Fruit fly (Drosophila melanogaster): ENCODE measurements around the gene HP1D3csd.

Gene HP1D3csd

dm6 chrX:19189903-19190302 lies at the start of gene HP1D3csd:
TSS of gene HP1D3csd (plus strand) at chrX:19190214.
- TF ChIP-seq CG11762 (GFP tag; optimal IDR thresholded peaks at IDR 0.05; ENCODE audit: insufficient read depth) (no peak), eg (GFP tag; IDR thresholded peaks at IDR 0.05) (peak; percentile 48; the same call in 2 of the 3 replicates), salr (GFP tag; optimal IDR thresholded peaks at IDR 0.05) (no peak), CG6163 (GFP tag; IDR thresholded peaks at IDR 0.05) (peak; percentile 63; the same call in 2 of the 3 replicates), Gug (GFP tag; IDR thresholded peaks at IDR 0.05) (peak; percentile 22; the same call in 1 of the 2 replicates), CG3032 (tag; optimal IDR thresholded peaks at IDR 0.05) (peak; percentile 10), Eip78C (GFP tag) (peak; percentile 74), ss (GFP tag; optimal IDR thresholded peaks at IDR 0.05) (peak in 1 of 2 experiments; percentile 10), CG15336 (GFP tag; IDR thresholded peaks at IDR 0.05) (no peak)

- TF ChIP-seq fd59A (GFP tag; optimal IDR thresholded peaks at IDR 0.05) (peak; percentile 57), esn (GFP tag; optimal IDR thresholded peaks at IDR 0.05) (peak; percentile 38), cyc (GFP tag; optimal IDR thresholded peaks at IDR 0.05) (no peak), Hr38 (GFP tag; optimal IDR thresholded peaks at IDR 0.05) (no peak), CG34406 (GFP tag; optimal IDR thresholded peaks at IDR 0.05) (peak; percentile 62), dac (GFP tag; optimal IDR thresholded peaks at IDR 0.05) (peak; percentile 65), Smox (GFP tag; optimal IDR thresholded peaks at IDR 0.05) (peak; percentile 5), CG9139 (GFP tag; optimal IDR thresholded peaks at IDR 0.05) (no peak), OdsH (GFP tag; optimal IDR thresholded peaks at IDR 0.05) (peak; percentile 66), CG11762 (GFP tag; optimal IDR thresholded peaks at IDR 0.05; ENCODE audit: insufficient read depth) (no peak), CG6163 (GFP tag; IDR thresholded peaks at IDR 0.05) (peak; percentile 40; the same call in 1 of the 3 replicates), CG6276 (GFP tag; optimal IDR thresholded peaks at IDR 0.05) (peak; percentile 62), CG11902 (GFP tag; optimal IDR thresholded peaks at IDR 0.05) (peak; percentile 4), CG6792 (GFP tag; optimal IDR thresholded peaks at IDR 0.05) (peak; percentile 51), Lpt (GFP tag; optimal IDR thresholded peaks at IDR 0.05) (peak; percentile 54), Hr39 (GFP tag; optimal IDR thresholded peaks at IDR 0.05) (peak; percentile 18), topi (GFP tag; optimal IDR thresholded peaks at IDR 0.05) (peak; percentile 40), Hr4 (GFP tag; optimal IDR thresholded peaks at IDR 0.05) (peak; percentile 73), CG7368 (GFP tag; optimal IDR thresholded peaks at IDR 0.05) (peak; percentile 16), svp (GFP tag) (peak; percentile 71), CG6808 (GFP tag; optimal IDR thresholded peaks at IDR 0.05) (peak; percentile 60), salr (GFP tag; optimal IDR thresholded peaks at IDR 0.05) (peak; percentile 24 to 66), Ets21C (GFP tag; optimal IDR thresholded peaks at IDR 0.05) (no peak), fkh (GFP tag; optimal IDR thresholded peaks at IDR 0.05) (no peak), spab (GFP tag; optimal IDR thresholded peaks at IDR 0.05) (peak; percentile 50), CG10669 (GFP tag; optimal IDR thresholded peaks at IDR 0.05) (peak; percentile 58), CG32006 (GFP tag; optimal IDR thresholded peaks at IDR 0.05) (peak; percentile 89), CG11294 (GFP tag; IDR thresholded peaks at IDR 0.05) (no peak), CG1621 (tag; optimal IDR thresholded peaks at IDR 0.05) (peak; percentile 44), acj6 (GFP tag; optimal IDR thresholded peaks at IDR 0.05) (peak; percentile 69), Blimp-1 (GFP tag; optimal IDR thresholded peaks at IDR 0.05) (no peak), CG8319 (GFP tag; optimal IDR thresholded peaks at IDR 0.05) (no peak), CG8119 (GFP tag; IDR thresholded peaks at IDR 0.05) (peak; percentile 75), Eip78C (GFP tag) (peak; percentile 86), CG31627 (GFP tag; optimal IDR thresholded peaks at IDR 0.05) (no peak), Sox14 (GFP tag; optimal IDR thresholded peaks at IDR 0.05) (peak; percentile 51), CG6854 (GFP tag; optimal IDR thresholded peaks at IDR 0.05) (no peak), Ets96B (tag; optimal IDR thresholded peaks at IDR 0.05) (peak; percentile 62), CG3032 (tag; optimal IDR thresholded peaks at IDR 0.05) (peak; percentile 65), fd85E (GFP tag; optimal IDR thresholded peaks at IDR 0.05) (no peak), net (GFP tag; optimal IDR thresholded peaks at IDR 0.05) (peak; percentile 60), Gug (GFP tag; IDR thresholded peaks at IDR 0.05) (peak; percentile 22; the same call in 1 of the 2 replicates), CG15336 (GFP tag; IDR thresholded peaks at IDR 0.05) (peak; percentile 72), Eip93F (GFP tag; optimal IDR thresholded peaks at IDR 0.05) (no peak), Met (GFP tag; optimal IDR thresholded peaks at IDR 0.05) (peak; percentile 43), Sox102F (GFP tag; optimal IDR thresholded peaks at IDR 0.05) (peak; percentile 27)
Measured at dm6 chrX:19144785-19145422, 45.1 kb upstream of the HP1D3csd start.

Data from whole organism, prepupa.